Worm (Caenorhabditis elegans) whole organism, late embryonic: Measurements from ENCODE around the gene fbxa-24.

Source experiments
- C38D4.7 ChIP-seq: fragments of 200-800 bp; sonication (Bioruptor generic); optimal IDR thresholded peaks from 2 replicates; lab custom pipeline; 2018; ENCODE audit warnings: mild to moderate bottlenecking, missing genetic modification characterization, moderate library complexity, missing compliant biosample characterization
- F13H6.1 ChIP-seq: sonication (generic microtip); optimal IDR thresholded peaks from 2 replicates; lab custom pipeline; 2016; ENCODE audit warnings: missing genetic modification characterization, missing compliant biosample characterization
- K02D7.2 ChIP-seq: sonication (generic microtip); optimal IDR thresholded peaks from 2 replicates; lab custom pipeline; 2017; ENCODE audit warnings: mild to moderate bottlenecking, missing genetic modification characterization, missing compliant biosample characterization
- K09A11.1 ChIP-seq: sonication (generic microtip); optimal IDR thresholded peaks from 2 replicates; lab custom pipeline; 2017; ENCODE audit warnings: antibody characterized with exemption, mild to moderate bottlenecking, missing genetic modification characterization, missing compliant biosample characterization; ENCODE audit not compliant: insufficient read depth
- ama-1 ChIP-seq: fragments of 150-350 bp; optimal IDR thresholded peaks from 2 replicates; lab custom pipeline; 2014
- ceh-14 ChIP-seq: sonication (generic microtip); optimal IDR thresholded peaks from 2 replicates; lab custom pipeline; 2016; ENCODE audit warnings: missing genotype, missing genetic modification characterization, missing compliant biosample characterization
- ceh-18 ChIP-seq: sonication (generic microtip); optimal IDR thresholded peaks from 2 replicates; lab custom pipeline; 2016; ENCODE audit warnings: missing genetic modification characterization, missing compliant biosample characterization
- ceh-19 ChIP-seq: fragments of 200-800 bp; sonication (Bioruptor generic); optimal IDR thresholded peaks from 2 replicates; lab custom pipeline; 2018; ENCODE audit warnings: mild to moderate bottlenecking, missing genetic modification characterization, missing compliant biosample characterization
- ceh-2 ChIP-seq: sonication (generic microtip); optimal IDR thresholded peaks from 2 replicates; lab custom pipeline; 2016; ENCODE audit warnings: missing genotype, missing genetic modification characterization, missing compliant biosample characterization
- ceh-30 ChIP-seq: fragments of 150-350 bp; optimal IDR thresholded peaks from 2 replicates; lab custom pipeline; 2014; ENCODE audit warnings: missing biosample characterization, missing genetic modification characterization
- ceh-31 ChIP-seq: sonication (generic microtip); optimal IDR thresholded peaks from 2 replicates; lab custom pipeline; 2016; ENCODE audit warnings: missing genetic modification characterization, missing compliant biosample characterization
- ceh-34 ChIP-seq: sonication (generic microtip); optimal IDR thresholded peaks from 2 replicates; lab custom pipeline; 2016; ENCODE audit warnings: mild to moderate bottlenecking, missing genetic modification characterization, missing compliant biosample characterization
- ceh-48 ChIP-seq: sonication (generic microtip); optimal IDR thresholded peaks from 2 replicates; lab custom pipeline; 2016; ENCODE audit warnings: missing genetic modification characterization, inconsistent platforms, missing compliant biosample characterization
- che-1 ChIP-seq: sonication (generic microtip); optimal IDR thresholded peaks from 2 replicates; lab custom pipeline; 2016; ENCODE audit warnings: mild to moderate bottlenecking, missing genetic modification characterization, missing compliant biosample characterization
- dmd-4 ChIP-seq: sonication (generic microtip); optimal IDR thresholded peaks from 2 replicates; lab custom pipeline; 2016; ENCODE audit warnings: borderline replicate concordance, missing genetic modification characterization, missing compliant biosample characterization
- elt-2 ChIP-seq: sonication (generic microtip); optimal IDR thresholded peaks from 2 replicates; lab custom pipeline; 2016; ENCODE audit warnings: missing genetic modification reagents, missing genetic modification characterization, missing compliant biosample characterization
- elt-4 ChIP-seq: sonication (generic microtip); optimal IDR thresholded peaks from 2 replicates; lab custom pipeline; 2016; ENCODE audit warnings: missing genetic modification characterization, missing compliant biosample characterization
- ets-4 ChIP-seq: sonication (generic microtip); optimal IDR thresholded peaks from 2 replicates; lab custom pipeline; 2016; ENCODE audit warnings: missing genetic modification characterization, missing compliant biosample characterization
- eyg-1 ChIP-seq: sonication (generic microtip); optimal IDR thresholded peaks from 2 replicates; lab custom pipeline; 2016; ENCODE audit warnings: missing genotype, missing genetic modification characterization, missing compliant biosample characterization
- fkh-6 ChIP-seq: sonication (generic microtip); optimal IDR thresholded peaks from 2 replicates; lab custom pipeline; 2016; ENCODE audit warnings: missing genetic modification characterization, missing compliant biosample characterization
- gmeb-2 ChIP-seq: sonication (generic microtip); optimal IDR thresholded peaks from 2 replicates; lab custom pipeline; 2016; ENCODE audit warnings: missing genetic modification characterization, inconsistent platforms, missing compliant biosample characterization
- hlh-13 ChIP-seq: fragments of 200-800 bp; sonication (Bioruptor generic); optimal IDR thresholded peaks from 2 replicates; lab custom pipeline; 2018; ENCODE audit warnings: mild to moderate bottlenecking, missing genetic modification characterization, missing compliant biosample characterization
- hlh-15 ChIP-seq: sonication (generic microtip); optimal IDR thresholded peaks from 2 replicates; lab custom pipeline; 2016; ENCODE audit warnings: missing genetic modification characterization, missing compliant biosample characterization
- hlh-30 ChIP-seq: sonication (generic microtip); optimal IDR thresholded peaks from 2 replicates; lab custom pipeline; 2017; ENCODE audit warnings: antibody characterized with exemption, missing genetic modification characterization, missing compliant biosample characterization; ENCODE audit not compliant: insufficient read depth
- lin-11 ChIP-seq: fragments of 200-800 bp; sonication (Bioruptor generic); optimal IDR thresholded peaks from 2 replicates; lab custom pipeline; 2018; ENCODE audit warnings: mild to moderate bottlenecking, missing genetic modification characterization, missing compliant biosample characterization
- madf-2 ChIP-seq: sonication (generic microtip); optimal IDR thresholded peaks from 2 replicates; lab custom pipeline; 2017; ENCODE audit warnings: missing genetic modification characterization, missing compliant biosample characterization
- mec-3 ChIP-seq: sonication (generic microtip); optimal IDR thresholded peaks from 2 replicates; lab custom pipeline; 2016; ENCODE audit warnings: borderline replicate concordance, missing genetic modification characterization, missing compliant biosample characterization
- nfya-1 ChIP-seq: sonication (generic microtip); optimal IDR thresholded peaks from 2 replicates; lab custom pipeline; 2017; ENCODE audit warnings: missing genetic modification characterization, mild to moderate bottlenecking, missing compliant biosample characterization, antibody characterized with exemption, moderate library complexity
- nhr-11 ChIP-seq: fragments of 150-350 bp; optimal IDR thresholded peaks from 2 replicates; lab custom pipeline; 2014; ENCODE audit warnings: missing biosample characterization, missing genetic modification characterization
- nhr-232 ChIP-seq: sonication (generic microtip); optimal IDR thresholded peaks from 2 replicates; lab custom pipeline; 2016; ENCODE audit warnings: missing genetic modification characterization, missing compliant biosample characterization
- pag-3 ChIP-seq: sonication (generic microtip); optimal IDR thresholded peaks from 2 replicates; lab custom pipeline; 2016; ENCODE audit warnings: missing compliant biosample characterization, missing genetic modification characterization, borderline replicate concordance
- pax-1 ChIP-seq: fragments of 150-350 bp; optimal IDR thresholded peaks from 2 replicates; lab custom pipeline; 2014; ENCODE audit warnings: missing biosample characterization, missing genetic modification characterization
- pha-2 ChIP-seq: sonication (generic microtip); optimal IDR thresholded peaks from 2 replicates; lab custom pipeline; 2017; ENCODE audit warnings: mild to moderate bottlenecking, missing genetic modification characterization, missing compliant biosample characterization
- pha-4 ChIP-seq: fragments of 150-350 bp; optimal IDR thresholded peaks from 2 replicates; lab custom pipeline; 2018; ENCODE audit warnings: missing biosample characterization, missing genetic modification reagents, missing genetic modification characterization
- pros-1 ChIP-seq: fragments of 150-350 bp; optimal IDR thresholded peaks from 2 replicates; lab custom pipeline; 2014; ENCODE audit warnings: missing biosample characterization, missing genetic modification reagents, missing genetic modification characterization
- ref-2 ChIP-seq: sonication (generic microtip); optimal IDR thresholded peaks from 2 replicates; lab custom pipeline; 2016; ENCODE audit warnings: missing genetic modification characterization, missing compliant biosample characterization
- rnt-1 ChIP-seq: sonication (generic microtip); optimal IDR thresholded peaks from 2 replicates; lab custom pipeline; 2016; ENCODE audit warnings: missing genetic modification characterization, missing compliant biosample characterization
- sdc-2 ChIP-seq: sonication (generic microtip); optimal IDR thresholded peaks from 2 replicates; lab custom pipeline; 2016; ENCODE audit warnings: missing genotype, missing genetic modification characterization, missing compliant biosample characterization
- sox-2 ChIP-seq: fragments of 200-800 bp; sonication (Bioruptor generic); IDR thresholded peaks from 2 replicates; pipeline ENCODE4 v1.3.6; 2022; ENCODE audit warnings: missing genetic modification reagents, missing genetic modification characterization, missing compliant biosample characterization
- sox-4 ChIP-seq: sonication (generic microtip); optimal IDR thresholded peaks from 2 replicates; lab custom pipeline; 2017; ENCODE audit warnings: mild to moderate bottlenecking, missing genetic modification characterization, inconsistent platforms, missing compliant biosample characterization
- syd-9 ChIP-seq: sonication (generic microtip); optimal IDR thresholded peaks from 2 replicates; lab custom pipeline; 2016; ENCODE audit warnings: mild to moderate bottlenecking, missing genetic modification characterization, moderate library complexity, missing compliant biosample characterization
- tbx-2 ChIP-seq: sonication (generic microtip); optimal IDR thresholded peaks from 2 replicates; lab custom pipeline; 2016; ENCODE audit warnings: missing genetic modification characterization, missing compliant biosample characterization
- tbx-7 ChIP-seq: sonication (generic microtip); optimal IDR thresholded peaks from 2 replicates; lab custom pipeline; 2016; ENCODE audit warnings: missing genotype, missing genetic modification characterization, missing compliant biosample characterization
- ttx-3 ChIP-seq: sonication (generic microtip); optimal IDR thresholded peaks from 2 replicates; lab custom pipeline; 2016; ENCODE audit warnings: missing genetic modification reagents, missing genetic modification characterization, missing compliant biosample characterization
- unc-3 ChIP-seq, 2 experiments: fragments of 200-800 bp in 1 of 2; sonication (Bioruptor generic) in 1 of 2; sonication (generic microtip) in 1 of 2; conservative IDR thresholded peaks in 1 of 2; optimal IDR thresholded peaks in 1 of 2; 2 replicates each; pipeline versions ENCODE4 v1.3.6 to Lab custom; 2016 to 2022; ENCODE audit warnings: missing compliant biosample characterization in 2 of 2, missing genetic modification characterization in 2 of 2, missing genetic modification reagents in 1 of 2
- unc-42 ChIP-seq: sonication (generic microtip); optimal IDR thresholded peaks from 2 replicates; lab custom pipeline; 2016; ENCODE audit warnings: missing genotype, missing genetic modification characterization, missing compliant biosample characterization
- unc-55 ChIP-seq: sonication (generic microtip); optimal IDR thresholded peaks from 2 replicates; lab custom pipeline; 2017; ENCODE audit warnings: missing biosample characterization, missing genetic modification reagents, missing genetic modification characterization
- zip-5 ChIP-seq: sonication (generic microtip); optimal IDR thresholded peaks from 2 replicates; lab custom pipeline; 2016; ENCODE audit warnings: missing genetic modification characterization, missing compliant biosample characterization

The fbxa-24 gene

DNA sequence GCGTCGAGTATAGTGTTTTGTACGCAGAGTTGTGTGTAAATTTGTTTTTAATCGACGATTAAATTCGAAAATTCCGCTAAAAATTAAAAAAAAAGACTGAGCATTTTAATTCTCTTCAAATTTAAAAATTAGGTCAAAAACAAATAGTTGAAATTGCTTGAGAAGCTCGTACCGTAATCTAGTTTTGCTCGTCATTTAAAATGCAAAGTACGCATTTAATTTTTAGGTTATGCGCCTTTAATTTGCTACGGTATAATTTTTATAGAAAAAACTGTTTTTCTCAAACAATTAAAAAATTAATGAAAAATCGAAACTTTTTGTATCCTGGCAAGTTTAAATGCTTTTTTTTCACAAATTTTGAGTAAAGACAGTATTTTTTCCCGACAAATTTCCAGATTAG, 7.7 kb upstream of the fbxa-24 start:
- TF ChIP-seq dmd-4 (no peak), sox-4 (no peak), F13H6.1 (no peak), sox-2 (GFP tag; lab: Robert Waterston, UW) (no peak), ceh-31 (tag; lab: Kevin White, UChicago) (no peak), tbx-2 (tag; lab: Kevin White, UChicago) (no peak), C38D4.7 (no peak), ttx-3 (tag; lab: Kevin White, UChicago) (no peak), hlh-13 (GFP tag; lab: Kevin White, UChicago) (no peak), ceh-19 (GFP tag; lab: Kevin White, UChicago) (no peak)

DNA sequence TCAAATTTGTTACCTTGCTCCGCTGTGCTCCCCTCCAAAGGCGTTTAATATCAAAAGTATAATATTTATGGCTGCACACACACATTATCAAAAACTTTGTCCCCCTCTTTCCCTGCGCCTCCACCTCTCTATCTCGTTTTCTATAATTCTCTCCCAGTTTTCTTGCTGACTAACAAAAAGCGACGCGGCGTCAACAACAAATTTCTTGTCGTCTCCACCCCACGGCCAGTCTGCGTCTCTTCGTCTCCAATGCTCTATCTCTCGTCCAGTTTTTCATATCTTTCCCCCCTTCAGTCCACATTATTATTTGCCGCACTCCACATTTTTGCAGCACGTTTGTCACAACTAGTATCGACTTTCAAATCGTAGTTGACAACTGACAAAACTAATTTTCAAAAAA, 5.8 kb upstream of the fbxa-24 start:
- TF ChIP-seq unc-55 (GFP tag; lab: Kevin White, UChicago) (peak; percentile 49), ceh-31 (tag; lab: Kevin White, UChicago) (no peak), ceh-2 (no peak), tbx-7 (no peak), che-1 (tag; lab: Kevin White, UChicago) (no peak), zip-5 (tag; lab: Kevin White, UChicago) (no peak), unc-42 (tag; lab: Kevin White, UChicago) (peak; percentile 15), elt-4 (tag; lab: Kevin White, UChicago) (no peak), mec-3 (tag; lab: Kevin White, UChicago) (no peak), K09A11.1 (tag; lab: Kevin White, UChicago) (no peak), ref-2 (no peak), F13H6.1 (no peak), ama-1 (lab: Kevin White, UChicago) (no peak), hlh-30 (tag; lab: Kevin White, UChicago) (no peak), fkh-6 (no peak), ceh-18 (tag; lab: Kevin White, UChicago) (peak; percentile 35), lin-11 (tag; lab: Kevin White, UChicago) (no peak), ceh-14 (tag; lab: Kevin White, UChicago) (peak; percentile 11), elt-2 (tag; lab: Kevin White, UChicago) (no peak), sox-4 (no peak), hlh-13 (GFP tag; lab: Kevin White, UChicago) (no peak), sox-2 (GFP tag; lab: Robert Waterston, UW) (no peak), gmeb-2 (tag; lab: Kevin White, UChicago) (no peak), eyg-1 (no peak), ceh-48 (no peak), rnt-1 (tag; lab: Kevin White, UChicago) (peak; percentile 27), tbx-2 (tag; lab: Kevin White, UChicago) (peak; percentile 47), pha-2 (tag; lab: Kevin White, UChicago) (no peak), nhr-232 (no peak), nfya-1 (tag; lab: Kevin White, UChicago) (peak; percentile 34), madf-2 (no peak), ceh-34 (tag; lab: Kevin White, UChicago) (no peak), pax-1 (no peak), pha-4 (tag; lab: Kevin White, UChicago) (no peak), sdc-2 (tag; lab: Kevin White, UChicago) (no peak), syd-9 (tag; lab: Kevin White, UChicago) (no peak), unc-3 (GFP tag; conservative IDR thresholded peaks at IDR 0.05; lab: Robert Waterston, UW) (no peak), unc-3 (tag; optimal IDR thresholded peaks at IDR 0.05; lab: Kevin White, UChicago) (no peak), hlh-15 (tag; lab: Kevin White, UChicago) (no peak), ets-4 (tag; lab: Kevin White, UChicago) (no peak), pag-3 (tag; lab: Kevin White, UChicago) (no peak), nhr-11 (tag; lab: Kevin White, UChicago) (no peak), ceh-30 (tag; lab: Kevin White, UChicago) (no peak), ttx-3 (tag; lab: Kevin White, UChicago) (no peak), pros-1 (tag; lab: Kevin White, UChicago) (no peak), K02D7.2 (no peak)
